Fruit fly (Drosophila melanogaster) whole organism, wandering third instar larva: ENCODE measurements around the gene Prosbeta3.

Experiments used
- CG32264 ChIP-seq: fragments of 200-800 bp; sonication (Bioruptor generic); optimal IDR thresholded peaks from 2 replicates; lab custom pipeline; 2016; ENCODE audit warnings: missing biosample characterization, missing genetic modification characterization
- CG9705 ChIP-seq: fragments of 200-800 bp; sonication (Bioruptor generic); optimal IDR thresholded peaks from 2 replicates; lab custom pipeline; 2018; ENCODE audit warnings: missing biosample characterization, mild to moderate bottlenecking, missing genetic modification characterization
- CrebA ChIP-seq: fragments of 200-800 bp; sonication (Bioruptor generic); optimal IDR thresholded peaks from 2 replicates; lab custom pipeline; 2016; ENCODE audit warnings: missing biosample characterization, mild to moderate bottlenecking, missing genetic modification characterization, borderline replicate concordance
- Dfd ChIP-seq: fragments of >200 bp; optimal IDR thresholded peaks from 2 replicates; lab custom pipeline; 2017; ENCODE audit warnings: missing biosample characterization, missing genetic modification characterization
- Dif ChIP-seq: fragments of 200-275, 200-300 bp; sonication (Bioruptor generic); optimal IDR thresholded peaks from 2 replicates; lab custom pipeline; 2018; ENCODE audit warnings: missing biosample characterization, missing genetic modification characterization; ENCODE audit not compliant: partially characterized antibody
- GATAd ChIP-seq: sonication (Bioruptor generic); optimal IDR thresholded peaks from 2 replicates; lab custom pipeline; 2016; ENCODE audit warnings: missing biosample characterization, missing genetic modification characterization
- Hnf4 ChIP-seq: fragments of 200-800 bp; sonication (Bioruptor generic); optimal IDR thresholded peaks from 2 replicates; lab custom pipeline; 2016; ENCODE audit warnings: missing biosample characterization, mild to moderate bottlenecking, missing genetic modification characterization
- Hr78 ChIP-seq: fragments of >200 bp; optimal IDR thresholded peaks from 2 replicates; lab custom pipeline; 2017; ENCODE audit warnings: missing biosample characterization, missing genetic modification characterization
- Hr83 ChIP-seq: fragments of 200-300 bp; sonication (Bioruptor generic); optimal IDR thresholded peaks from 2 replicates; lab custom pipeline; 2016; ENCODE audit warnings: missing biosample characterization, mild to moderate bottlenecking, missing genetic modification characterization, moderate library complexity; ENCODE audit not compliant: poor library complexity, severe bottlenecking
- Mio ChIP-seq: sonication (Bioruptor generic); optimal IDR thresholded peaks from 2 replicates; lab custom pipeline; 2016; ENCODE audit warnings: missing biosample characterization, missing genetic modification characterization
- Myc ChIP-seq: fragments of >200 bp; optimal IDR thresholded peaks from 2 replicates; lab custom pipeline; 2017
- N ChIP-seq: fragments of >200 bp; optimal IDR thresholded peaks from 2 replicates; lab custom pipeline; 2018; ENCODE audit warnings: missing biosample characterization, missing external identifiers, missing genetic modification characterization
- OdsH ChIP-seq: fragments of 200-800 bp; sonication (Bioruptor generic); optimal IDR thresholded peaks from 2 replicates; lab custom pipeline; 2016; ENCODE audit warnings: missing biosample characterization, mild to moderate bottlenecking, missing genetic modification characterization
- Rel ChIP-seq, 2 experiments: fragments of 200-800 bp; sonication (Bioruptor generic) in 1 of 2; optimal IDR thresholded peaks; 2 replicates in 1 of 2; 3 replicates in 1 of 2; lab custom pipeline; 2016 to 2019; ENCODE audit warnings: mild to moderate bottlenecking in 2 of 2, missing biosample characterization in 2 of 2, missing genetic modification characterization in 2 of 2, moderate library complexity in 1 of 2
- Vsx2 ChIP-seq: fragments of 200-300, 225-300 bp; sonication (Bioruptor generic); optimal IDR thresholded peaks from 2 replicates; lab custom pipeline; 2018; ENCODE audit warnings: missing biosample characterization, missing genetic modification characterization; ENCODE audit not compliant: partially characterized antibody
- br ChIP-seq: fragments of 200-800 bp; sonication (Bioruptor generic); optimal IDR thresholded peaks from 2 replicates; lab custom pipeline; 2016; ENCODE audit warnings: missing biosample characterization, missing genetic modification characterization
- brk ChIP-seq: fragments of 200-800 bp; sonication (Bioruptor generic); optimal IDR thresholded peaks from 2 replicates; lab custom pipeline; 2016; ENCODE audit warnings: missing biosample characterization, mild to moderate bottlenecking, missing genetic modification characterization
- dmrt93B ChIP-seq: fragments of 200-800 bp; sonication (Bioruptor generic); optimal IDR thresholded peaks from 2 replicates; lab custom pipeline; 2018; ENCODE audit warnings: missing biosample characterization, mild to moderate bottlenecking, missing genetic modification characterization
- foxo ChIP-seq, 2 experiments: fragments of 200-800 bp; sonication (Bioruptor generic); optimal IDR thresholded peaks; 2 replicates in 1 of 2; 3 replicates in 1 of 2; lab custom pipeline; 2016 to 2017; ENCODE audit warnings: missing biosample characterization in 2 of 2, missing genetic modification characterization in 2 of 2
- fru ChIP-seq: fragments of 200-800 bp; sonication (Bioruptor generic); optimal IDR thresholded peaks from 3 replicates; lab custom pipeline; 2016; ENCODE audit warnings: missing biosample characterization, mild to moderate bottlenecking, missing genetic modification characterization
- h ChIP-seq: fragments of 200-800 bp; sonication (Bioruptor generic); optimal IDR thresholded peaks from 3 replicates; lab custom pipeline; 2016; ENCODE audit warnings: missing biosample characterization, mild to moderate bottlenecking, missing genetic modification characterization
- lola ChIP-seq: fragments of >200 bp; optimal IDR thresholded peaks from 2 replicates; lab custom pipeline; 2017; ENCODE audit warnings: missing biosample characterization, missing genetic modification characterization
- pan ChIP-seq: fragments of >200 bp; optimal IDR thresholded peaks from 2 replicates; lab custom pipeline; 2017
- psq ChIP-seq: fragments of 200-800 bp; sonication (Bioruptor generic); optimal IDR thresholded peaks from 3 replicates; lab custom pipeline; 2017; ENCODE audit warnings: missing biosample characterization, mild to moderate bottlenecking, missing genetic modification characterization, moderate library complexity
- sage ChIP-seq: fragments of 200-800 bp; sonication (Bioruptor generic); optimal IDR thresholded peaks from 2 replicates; lab custom pipeline; 2016; ENCODE audit warnings: missing biosample characterization, mild to moderate bottlenecking, missing genetic modification characterization
- tai ChIP-seq: sonication (Bioruptor generic); optimal IDR thresholded peaks from 2 replicates; lab custom pipeline; 2016; ENCODE audit warnings: missing biosample characterization, missing genetic modification characterization
- usp ChIP-seq: fragments of >200 bp; optimal IDR thresholded peaks from 2 replicates; lab custom pipeline; 2017; ENCODE audit warnings: missing biosample characterization, missing genetic modification characterization
- woc ChIP-seq: sonication (Bioruptor generic); optimal IDR thresholded peaks from 2 replicates; lab custom pipeline; 2016; ENCODE audit warnings: missing biosample characterization, mild to moderate bottlenecking, missing genetic modification characterization

Gene Prosbeta3

dm6 chr3R:9013765-9014380 is 7.8 kb upstream of the Prosbeta3 start (continued):
- TF ChIP-seq Dfd (GFP tag; lab: Kevin White, UChicago), result no peak
- peak; percentile 31 to 78 for TF ChIP-seq foxo (GFP tag; optimal IDR thresholded peaks at IDR 0.05; lab: Kevin White, UChicago)
- no peak for TF ChIP-seq N (GFP tag; lab: Kevin White, UChicago)
- TF ChIP-seq sage (GFP tag; lab: Kevin White, UChicago), result no peak

dm6 chr3R:9011708-9012107 is 5.7 kb upstream of the Prosbeta3 start:
- TF ChIP-seq Dif (GFP tag; lab: Kevin White, UChicago) (no peak), dmrt93B (GFP tag; lab: Kevin White, UChicago) (no peak), foxo (GFP tag; optimal IDR thresholded peaks at IDR 0.05; lab: Kevin White, UChicago) (no peak), N (GFP tag; lab: Kevin White, UChicago) (no peak), woc (GFP tag; lab: Kevin White, UChicago) (no peak), usp (no peak), Hnf4 (GFP tag; lab: Kevin White, UChicago) (no peak), CG9705 (GFP tag; lab: Kevin White, UChicago) (no peak), lola (GFP tag; lab: Kevin White, UChicago) (no peak), Vsx2 (GFP tag; lab: Kevin White, UChicago) (no peak), h (GFP tag; lab: Kevin White, UChicago) (no peak), Myc (lab: Kevin White, UChicago) (no peak), Hr83 (GFP tag; lab: Kevin White, UChicago) (no peak), brk (no peak), Rel (GFP tag; optimal IDR thresholded peaks at IDR 0.05; lab: Kevin White, UChicago) (no peak), Rel (tag; optimal IDR thresholded peaks at IDR 0.05; lab: Kevin White, UChicago) (no peak), tai (GFP tag; lab: Kevin White, UChicago) (no peak), fru (GFP tag; lab: Kevin White, UChicago) (no peak)

- TF ChIP-seq foxo (GFP tag; optimal IDR thresholded peaks at IDR 0.05; lab: Kevin White, UChicago), result no peak
- no peak for TF ChIP-seq dmrt93B (GFP tag; lab: Kevin White, UChicago)
- TF ChIP-seq Dfd (GFP tag; lab: Kevin White, UChicago), result no peak
- no peak for TF ChIP-seq fru (GFP tag; lab: Kevin White, UChicago)
- no peak for TF ChIP-seq GATAd
- no peak for TF ChIP-seq Mio (GFP tag; lab: Kevin White, UChicago)
These were observed 4.7 kb upstream of the Prosbeta3 start for dm6 chr3R:9010695-9011094.

- TF ChIP-seq sage (GFP tag; lab: Kevin White, UChicago) (no peak), Myc (lab: Kevin White, UChicago) (peak; percentile 28), Dfd (GFP tag; lab: Kevin White, UChicago) (no peak)
These were observed 2.2 kb upstream of the Prosbeta3 start, which contains the start of gene CG11983 for dm6 chr3R:9008202-9008601. Gene CG11983, plus strand, starts transcription at chr3R:9008321.

- TF ChIP-seq OdsH (GFP tag; lab: Kevin White, UChicago) (no peak), Dfd (GFP tag; lab: Kevin White, UChicago) (no peak), Mio (GFP tag; lab: Kevin White, UChicago) (no peak), h (GFP tag; lab: Kevin White, UChicago) (no peak), fru (GFP tag; lab: Kevin White, UChicago) (no peak), Myc (lab: Kevin White, UChicago) (no peak), N (GFP tag; lab: Kevin White, UChicago) (no peak), foxo (GFP tag; optimal IDR thresholded peaks at IDR 0.05; lab: Kevin White, UChicago) (no peak), br (GFP tag; lab: Kevin White, UChicago) (no peak), usp (no peak), CrebA (GFP tag; lab: Kevin White, UChicago) (no peak), CG32264 (GFP tag; lab: Kevin White, UChicago) (no peak), sage (GFP tag; lab: Kevin White, UChicago) (no peak), psq (GFP tag; lab: Kevin White, UChicago) (no peak), Hr83 (GFP tag; lab: Kevin White, UChicago) (no peak), pan (no peak), lola (GFP tag; lab: Kevin White, UChicago) (no peak), Hr78 (GFP tag; lab: Kevin White, UChicago) (no peak)
These were observed 1.2 kb upstream of the Prosbeta3 start for dm6 chr3R:9007258-9007657.
